Fruit fly (Drosophila melanogaster): ENCODE measurements around the gene kz.

Gene kz

DNA sequence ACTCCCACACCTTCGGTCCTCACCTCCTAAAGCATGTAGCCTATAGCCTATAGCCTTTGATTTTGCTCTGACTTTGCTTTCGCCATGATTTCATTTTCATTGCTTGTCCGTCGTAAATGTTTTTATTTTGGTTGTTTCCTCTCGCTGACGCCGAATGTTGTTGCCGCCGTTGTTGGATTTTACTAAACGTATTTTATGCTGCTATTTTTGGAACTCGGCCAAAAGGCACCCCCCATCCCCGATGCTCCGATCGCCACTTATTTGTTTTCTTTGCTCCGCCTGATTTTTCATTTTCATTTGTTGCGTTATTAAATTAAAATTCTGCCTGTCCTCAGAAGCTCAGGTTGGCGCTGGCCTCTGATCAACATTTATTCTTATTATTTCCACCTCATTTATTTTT is 22.6 kb downstream of the kz start:
- TF ChIP-seq net (GFP tag; optimal IDR thresholded peaks at IDR 0.05) (peak; percentile 23), Hr39 (GFP tag; optimal IDR thresholded peaks at IDR 0.05) (no peak), lz (GFP tag; optimal IDR thresholded peaks at IDR 0.05) (no peak)

DNA sequence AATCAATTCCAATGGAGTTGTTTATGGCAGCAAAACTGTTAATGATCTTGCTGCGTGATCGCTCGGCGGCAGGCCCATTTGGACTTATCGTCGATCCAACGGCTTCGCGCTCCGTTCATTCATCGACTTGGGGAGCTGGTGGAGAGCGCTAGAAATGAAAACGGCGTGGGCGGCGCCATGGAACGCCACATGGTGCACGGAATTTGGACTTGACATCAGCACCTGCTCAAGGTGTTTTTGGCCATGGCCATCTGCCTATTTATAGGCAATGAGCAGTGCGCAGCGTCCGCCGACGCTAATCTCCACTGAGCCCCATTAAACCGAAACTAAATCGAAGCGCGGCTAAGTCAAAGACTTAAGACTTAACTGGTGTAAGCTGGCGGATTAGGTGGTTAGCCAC is 23.4 kb downstream of the kz start:
- TF ChIP-seq Met (GFP tag; optimal IDR thresholded peaks at IDR 0.05) = no peak
- no peak for TF ChIP-seq CG8632 (GFP tag; optimal IDR thresholded peaks at IDR 0.05)
- no peak for TF ChIP-seq CG11902 (GFP tag; optimal IDR thresholded peaks at IDR 0.05)
- TF ChIP-seq CG31627 (GFP tag; optimal IDR thresholded peaks at IDR 0.05) = no peak
- TF ChIP-seq Hr39 (GFP tag; optimal IDR thresholded peaks at IDR 0.05) = no peak
- TF ChIP-seq Smox (GFP tag; optimal IDR thresholded peaks at IDR 0.05) = no peak
- TF ChIP-seq fkh (GFP tag; optimal IDR thresholded peaks at IDR 0.05) = no peak
- TF ChIP-seq pdm3 (GFP tag; optimal IDR thresholded peaks at IDR 0.05) = no peak
- no peak for TF ChIP-seq eg (GFP tag; IDR thresholded peaks at IDR 0.05)
- no peak for TF ChIP-seq Sox15 (GFP tag; optimal IDR thresholded peaks at IDR 0.05)
- TF ChIP-seq CG6163 (GFP tag; IDR thresholded peaks at IDR 0.05) = no peak
- TF ChIP-seq cyc (GFP tag; optimal IDR thresholded peaks at IDR 0.05) = no peak
- no peak for TF ChIP-seq net (GFP tag; optimal IDR thresholded peaks at IDR 0.05)
- TF ChIP-seq CG10669 (GFP tag; optimal IDR thresholded peaks at IDR 0.05) = no peak
- no peak for TF ChIP-seq Blimp-1 (GFP tag; optimal IDR thresholded peaks at IDR 0.05)
- TF ChIP-seq CG15336 (GFP tag; IDR thresholded peaks at IDR 0.05) = no peak
- TF ChIP-seq Eip78C (GFP tag) = no peak

DNA sequence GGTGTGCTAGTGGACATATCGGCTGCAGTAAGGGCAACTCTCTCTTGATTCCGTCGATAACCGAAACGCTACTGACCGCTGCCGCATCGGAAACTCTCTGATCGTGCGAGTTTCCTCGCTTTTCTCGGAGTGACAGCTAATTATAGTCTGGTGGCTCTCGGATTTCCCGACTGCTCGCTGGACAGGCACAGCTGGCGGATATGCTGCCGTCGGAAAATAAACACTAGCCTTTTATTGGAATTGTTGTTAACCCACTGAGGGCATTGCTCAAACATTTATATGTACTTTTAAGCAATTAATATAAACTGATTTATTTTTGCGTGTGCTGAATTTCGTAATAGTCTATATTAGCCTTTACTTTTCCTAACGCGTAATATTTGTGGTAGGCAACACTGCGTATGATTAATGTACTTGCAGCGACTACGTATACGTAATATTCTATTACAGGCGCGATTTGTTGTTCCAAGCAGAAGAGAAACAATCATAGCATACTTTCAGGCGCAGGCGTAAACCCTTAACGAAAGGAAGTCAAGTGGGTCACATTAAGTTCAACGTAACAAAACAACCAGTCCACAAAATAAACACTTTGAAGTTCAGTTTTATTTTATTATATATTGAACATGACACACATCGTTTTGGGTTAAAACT is 28.0 kb downstream of the kz start, which contains the start of gene SmydA-8:
Gene SmydA-8 (minus strand): TSS at position 51 of the 648 bp plus-strand sequence.
- TF ChIP-seq Eip78C (GFP tag) = peak; percentile 55
- peak; percentile 31 for TF ChIP-seq Eip75B (GFP tag; optimal IDR thresholded peaks at IDR 0.05)
- no peak for TF ChIP-seq salr (GFP tag; optimal IDR thresholded peaks at IDR 0.05)
- no peak for TF ChIP-seq CG15336 (GFP tag; IDR thresholded peaks at IDR 0.05)
- no peak for TF ChIP-seq Ets21C (GFP tag; optimal IDR thresholded peaks at IDR 0.05)
- no peak for TF ChIP-seq CG10631 (GFP tag; optimal IDR thresholded peaks at IDR 0.05)
- TF ChIP-seq svp (GFP tag) = peak; percentile 80
- no peak for TF ChIP-seq CG1621 (tag; optimal IDR thresholded peaks at IDR 0.05)

DNA sequence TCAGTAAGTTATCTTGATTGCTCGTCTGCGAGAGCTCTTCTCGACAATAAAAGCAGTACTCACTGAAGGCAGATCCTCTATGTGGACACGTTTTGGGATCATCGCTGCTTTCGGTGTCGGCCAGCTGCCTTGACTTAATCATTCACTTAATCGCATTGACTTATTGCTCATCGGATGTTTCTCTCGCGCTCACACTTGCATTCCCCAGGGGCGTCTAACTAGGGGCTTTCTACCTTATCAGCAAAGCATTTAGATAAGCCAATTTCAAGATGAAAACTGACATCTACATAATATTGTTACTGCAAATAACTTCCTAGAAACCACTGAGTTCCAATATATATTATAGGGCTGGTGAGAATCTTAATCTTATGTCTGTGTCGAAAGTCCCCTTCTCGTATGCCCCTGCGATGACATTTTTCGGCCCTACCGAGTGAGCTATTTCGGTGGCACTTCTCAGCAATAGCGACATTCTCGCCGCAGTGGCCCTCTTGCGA is 29.5 kb downstream of the kz start:
- TF ChIP-seq CG15336 (GFP tag; IDR thresholded peaks at IDR 0.05) = peak; percentile 42; the same call in 1 of the 2 replicates
- TF ChIP-seq Eip78C (GFP tag) = peak; percentile 20
- 0 out of 3 replicates have a peak, but pooled peaks have one; percentile 16 for TF ChIP-seq CG8119 (GFP tag; IDR thresholded peaks at IDR 0.05)
- peak; percentile 33 for TF ChIP-seq Hr4 (GFP tag; optimal IDR thresholded peaks at IDR 0.05)
- no peak for TF ChIP-seq Ets21C (GFP tag; optimal IDR thresholded peaks at IDR 0.05)
- TF ChIP-seq salr (GFP tag; optimal IDR thresholded peaks at IDR 0.05) = no peak
- peak; percentile 36; the same call in 1 of the 3 replicates for TF ChIP-seq eg (GFP tag; IDR thresholded peaks at IDR 0.05)
- TF ChIP-seq svp (GFP tag) = peak; percentile 92
- TF ChIP-seq topi (GFP tag; optimal IDR thresholded peaks at IDR 0.05) = peak; percentile 9
- 0 out of 3 replicates have a peak, but pooled peaks have one; percentile 34 for TF ChIP-seq CG6163 (GFP tag; IDR thresholded peaks at IDR 0.05)
- peak; percentile 12 for TF ChIP-seq Met (GFP tag; optimal IDR thresholded peaks at IDR 0.05)
- no peak for TF ChIP-seq fd85E (GFP tag; optimal IDR thresholded peaks at IDR 0.05)

DNA sequence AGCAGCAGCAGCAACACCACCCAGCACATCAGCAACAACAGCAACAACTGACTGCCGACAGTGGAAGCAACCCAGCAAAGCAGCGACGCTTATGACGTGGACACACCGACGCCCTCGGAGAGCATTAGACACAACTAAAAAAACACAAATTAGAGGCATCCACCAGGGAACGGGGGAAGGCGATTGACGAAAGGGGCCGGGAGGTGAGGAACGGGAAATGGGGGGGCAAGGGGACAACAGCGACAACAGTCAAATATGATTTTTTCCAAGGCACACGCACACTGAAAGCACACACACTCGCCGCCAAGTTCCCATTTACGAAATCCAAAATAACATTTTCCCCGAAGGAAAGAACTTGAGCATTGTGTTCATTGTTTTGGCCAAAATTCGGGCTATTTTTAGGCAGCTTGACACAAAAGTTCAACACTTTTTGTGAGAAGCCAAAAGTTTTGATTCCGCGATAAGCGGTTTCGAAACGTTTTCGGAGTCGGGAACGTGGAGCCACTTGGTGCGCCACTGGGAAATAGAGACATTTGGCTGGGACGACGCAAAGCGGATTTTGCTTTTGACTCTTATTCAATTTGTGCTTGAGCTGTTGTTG is 33.1 kb downstream of the kz start:
- TF ChIP-seq svp (GFP tag) = peak; percentile 44
- peak; percentile 46 for TF ChIP-seq CG32006 (GFP tag; optimal IDR thresholded peaks at IDR 0.05)
- TF ChIP-seq CG6854 (GFP tag; optimal IDR thresholded peaks at IDR 0.05) = no peak
- TF ChIP-seq CG6276 (GFP tag; optimal IDR thresholded peaks at IDR 0.05) = peak; percentile 49
- no peak for TF ChIP-seq Lpt (GFP tag; optimal IDR thresholded peaks at IDR 0.05)
- peak; percentile 56; the same call in 1 of the 3 replicates for TF ChIP-seq eg (GFP tag; IDR thresholded peaks at IDR 0.05)
- no peak for TF ChIP-seq CG8632 (GFP tag; optimal IDR thresholded peaks at IDR 0.05)
